Worm (Caenorhabditis elegans) whole organism, L4/young adult: Measurements from ENCODE around the gene asns-2.

Experiments
- W03F9.2 ChIP-seq: fragments of 150-350 bp; optimal IDR thresholded peaks from 2 replicates; lab custom pipeline; 2014; ENCODE audit warnings: missing biosample characterization, missing genetic modification characterization
- dao-5 ChIP-seq: sonication (generic microtip); optimal IDR thresholded peaks from 2 replicates; lab custom pipeline; 2016; ENCODE audit warnings: missing genotype, missing genetic modification characterization, moderate library complexity, missing compliant biosample characterization

ce11 chrX:8790093-8790492 lies 39.4 kb upstream of the asns-2 start:
- TF ChIP-seq dao-5 (tag; lab: Kevin White, UChicago) (no peak), W03F9.2 (tag; lab: Kevin White, UChicago) (no peak)
